Worm (Caenorhabditis elegans) whole organism, L1 larva: ENCODE results near the gene C09G9.3.

ENCODE experiments used
- C16A3.4 ChIP-seq: fragments of 150-350 bp; optimal IDR thresholded peaks from 2 replicates; lab custom pipeline; 2014; ENCODE audit warnings: missing biosample characterization, missing genetic modification characterization
- aly-2 ChIP-seq: fragments of 150-350 bp; optimal IDR thresholded peaks from 2 replicates; lab custom pipeline; 2014; ENCODE audit warnings: missing biosample characterization, missing genetic modification characterization
- ama-1 ChIP-seq: fragments of 150-350 bp; optimal IDR thresholded peaks from 2 replicates; lab custom pipeline; 2014
- blmp-1 ChIP-seq: fragments of 150-350 bp; optimal IDR thresholded peaks from 2 replicates; lab custom pipeline; 2014; ENCODE audit warnings: missing biosample characterization, missing genetic modification characterization
- ceh-82 ChIP-seq, 3 experiments: fragments of 150-350 bp in 1 of 3; sonication (generic microtip) in 2 of 3; optimal IDR thresholded peaks; 2 replicates each; lab custom pipeline; 2014 to 2017; ENCODE audit warnings: missing biosample characterization in 3 of 3, missing genetic modification characterization in 3 of 3
- dpl-1 ChIP-seq, 3 experiments: fragments of 150-350 bp in 2 of 3; sonication (generic microtip) in 1 of 3; optimal IDR thresholded peaks; 2 replicates each; lab custom pipeline; 2014 to 2017; ENCODE audit warnings: missing biosample characterization in 3 of 3, missing genetic modification characterization in 3 of 3, missing genetic modification reagents in 3 of 3
- dsc-1 ChIP-seq: sonication (generic microtip); optimal IDR thresholded peaks from 2 replicates; lab custom pipeline; 2016; ENCODE audit warnings: mild to moderate bottlenecking, missing genetic modification characterization, missing compliant biosample characterization
- efl-1 ChIP-seq, 4 experiments: fragments of 150-350 bp; optimal IDR thresholded peaks in 3 of 4; peaks in 1 of 4; 1 replicate in 1 of 4; 2 replicates in 3 of 4; lab custom pipeline; 2014; ENCODE audit warnings: missing biosample characterization in 2 of 4, missing genetic modification characterization in 2 of 4, missing genetic modification reagents in 2 of 4
- efl-3 ChIP-seq: fragments of 200-800 bp; sonication (Bioruptor generic); optimal IDR thresholded peaks from 2 replicates; lab custom pipeline; 2018; ENCODE audit warnings: mild to moderate bottlenecking, missing genetic modification characterization, missing compliant biosample characterization
- egl-27 ChIP-seq, 2 experiments: fragments of 150-350 bp in 1 of 2; sonication (generic microtip); optimal IDR thresholded peaks; 3 replicates each; lab custom pipeline; 2017 to 2018; ENCODE audit warnings: missing biosample characterization in 2 of 2, missing genetic modification characterization in 2 of 2, missing genetic modification reagents in 2 of 2
- elt-3 ChIP-seq, 6 experiments: fragments of 150-350 bp in 1 of 6; sonication (generic microtip); optimal IDR thresholded peaks; 2 replicates each; lab custom pipeline; 2017 to 2018; ENCODE audit warnings: missing biosample characterization in 6 of 6, missing genetic modification characterization in 6 of 6, inconsistent platforms in 1 of 6
- fkh-10 ChIP-seq: sonication (generic microtip); optimal IDR thresholded peaks from 2 replicates; lab custom pipeline; 2017; ENCODE audit warnings: missing biosample characterization, missing genetic modification reagents, missing genetic modification characterization
- fkh-4 ChIP-seq: sonication (generic microtip); optimal IDR thresholded peaks from 2 replicates; lab custom pipeline; 2016; ENCODE audit warnings: missing compliant biosample characterization, missing genetic modification characterization, borderline replicate concordance
- fkh-8 ChIP-seq: sonication (generic microtip); optimal IDR thresholded peaks from 2 replicates; lab custom pipeline; 2016; ENCODE audit warnings: mild to moderate bottlenecking, missing genetic modification characterization, missing compliant biosample characterization
- grh-1 ChIP-seq: fragments of 200-800 bp; sonication (Bioruptor generic); IDR thresholded peaks from 2 replicates; pipeline ENCODE4 v1.3.6; 2022; ENCODE audit warnings: missing genetic modification reagents, missing genetic modification characterization, missing compliant biosample characterization
- hlh-17 ChIP-seq: fragments of 200-800 bp; sonication (Bioruptor generic); optimal IDR thresholded peaks from 2 replicates; lab custom pipeline; 2018; ENCODE audit warnings: missing genetic modification characterization, mild to moderate bottlenecking, missing compliant biosample characterization, moderate library complexity, borderline replicate concordance
- hpl-2 ChIP-seq: fragments of 150-350 bp; optimal IDR thresholded peaks from 2 replicates; lab custom pipeline; 2014; ENCODE audit warnings: missing biosample characterization, missing genetic modification reagents, missing genetic modification characterization
- irx-1 ChIP-seq: sonication (generic microtip); optimal IDR thresholded peaks from 2 replicates; lab custom pipeline; 2016; ENCODE audit warnings: missing genetic modification characterization, missing compliant biosample characterization
- lin-13 ChIP-seq: fragments of 150-350 bp; optimal IDR thresholded peaks from 2 replicates; lab custom pipeline; 2014; ENCODE audit warnings: missing biosample characterization, missing genetic modification reagents, missing genetic modification characterization
- lin-14 ChIP-seq: fragments of 200-800 bp; sonication (Bioruptor generic); optimal IDR thresholded peaks from 2 replicates; lab custom pipeline; 2018; ENCODE audit warnings: mild to moderate bottlenecking, missing genetic modification characterization, moderate library complexity, missing compliant biosample characterization
- lin-15B ChIP-seq: fragments of 150-350 bp; sonication (generic microtip); optimal IDR thresholded peaks from 3 replicates; lab custom pipeline; 2014; ENCODE audit warnings: missing biosample characterization, missing genetic modification characterization
- lin-35 ChIP-seq, 2 experiments: fragments of 150-350 bp; optimal IDR thresholded peaks; 2 replicates each; lab custom pipeline; 2014; ENCODE audit warnings: missing biosample characterization in 2 of 2, missing genetic modification characterization in 2 of 2, missing genetic modification reagents in 2 of 2
- lsy-2 ChIP-seq, 2 experiments: fragments of 150-350 bp; optimal IDR thresholded peaks; 2 replicates each; lab custom pipeline; 2014; ENCODE audit warnings: missing biosample characterization in 2 of 2, missing genetic modification characterization in 2 of 2
- mab-9 ChIP-seq: fragments of 200-800 bp; sonication (Bioruptor generic); IDR thresholded peaks from 2 replicates; pipeline ENCODE4 v1.3.6; 2022; ENCODE audit warnings: missing genetic modification reagents, missing genetic modification characterization, missing compliant biosample characterization
- mdl-1 ChIP-seq, 2 experiments: fragments of 150-350 bp; optimal IDR thresholded peaks; 2 replicates each; lab custom pipeline; 2014 to 2017; ENCODE audit warnings: missing biosample characterization in 2 of 2, missing genetic modification characterization in 2 of 2, inconsistent platforms in 1 of 2
- mef-2 ChIP-seq: fragments of 150-350 bp; optimal IDR thresholded peaks from 2 replicates; lab custom pipeline; 2014; ENCODE audit warnings: missing biosample characterization, missing genetic modification characterization
- mep-1 ChIP-seq: fragments of 150-350 bp; optimal IDR thresholded peaks from 2 replicates; lab custom pipeline; 2014; ENCODE audit warnings: missing biosample characterization, missing genetic modification characterization
- nhr-19 ChIP-seq: fragments of 200-800 bp; sonication (Bioruptor generic); conservative IDR thresholded peaks from 2 replicates; pipeline ENCODE4 v1.3.6; 2022; ENCODE audit warnings: missing genetic modification characterization, missing compliant biosample characterization
- nhr-20 ChIP-seq: sonication (generic microtip); optimal IDR thresholded peaks from 2 replicates; lab custom pipeline; 2016; ENCODE audit warnings: mild to moderate bottlenecking, missing genetic modification characterization, missing compliant biosample characterization
- nhr-28 ChIP-seq: fragments of 150-350 bp; optimal IDR thresholded peaks from 2 replicates; lab custom pipeline; 2014; ENCODE audit warnings: missing biosample characterization, missing genetic modification characterization
- nhr-47 ChIP-seq: sonication (generic microtip); optimal IDR thresholded peaks from 2 replicates; lab custom pipeline; 2016; ENCODE audit warnings: mild to moderate bottlenecking, missing genetic modification characterization, moderate library complexity, missing compliant biosample characterization
- nhr-71 ChIP-seq: sonication (generic microtip); optimal IDR thresholded peaks from 2 replicates; lab custom pipeline; 2016; ENCODE audit warnings: mild to moderate bottlenecking, missing genetic modification characterization, moderate library complexity, missing compliant biosample characterization
- nhr-76 ChIP-seq: sonication (generic microtip); optimal IDR thresholded peaks from 2 replicates; lab custom pipeline; 2017; ENCODE audit warnings: missing biosample characterization, missing genetic modification characterization
- nhr-77 ChIP-seq: fragments of 150-350 bp; optimal IDR thresholded peaks from 2 replicates; lab custom pipeline; 2014; ENCODE audit warnings: missing biosample characterization, missing genetic modification characterization
- nhr-85 ChIP-seq: sonication (generic microtip); peaks from one replicate; lab custom pipeline; 2016; ENCODE audit warnings: missing genetic modification characterization, inconsistent platforms, missing compliant biosample characterization
- nhr-90 ChIP-seq: sonication (generic microtip); optimal IDR thresholded peaks from 2 replicates; lab custom pipeline; 2016; ENCODE audit warnings: mild to moderate bottlenecking, missing genetic modification characterization, missing compliant biosample characterization; ENCODE audit not compliant: poor library complexity
- pag-3 ChIP-seq: sonication (generic microtip); optimal IDR thresholded peaks from 2 replicates; lab custom pipeline; 2017; ENCODE audit warnings: missing genetic modification characterization, mild to moderate bottlenecking, missing compliant biosample characterization, antibody characterized with exemption, borderline replicate concordance; ENCODE audit not compliant: insufficient read depth
- pqm-1 ChIP-seq: sonication (generic microtip); optimal IDR thresholded peaks from 3 replicates; lab custom pipeline; 2017; ENCODE audit warnings: missing biosample characterization, missing genetic modification characterization
- rnt-1 ChIP-seq: sonication (generic microtip); optimal IDR thresholded peaks from 2 replicates; lab custom pipeline; 2016; ENCODE audit warnings: mild to moderate bottlenecking, missing genetic modification characterization, moderate library complexity, missing compliant biosample characterization
- skn-1 ChIP-seq: fragments of 150-350 bp; optimal IDR thresholded peaks from 2 replicates; lab custom pipeline; 2014; ENCODE audit warnings: missing biosample characterization, missing genetic modification characterization
- snu-23 ChIP-seq: sonication (generic microtip); optimal IDR thresholded peaks from 2 replicates; lab custom pipeline; 2016; ENCODE audit warnings: missing genetic modification characterization, missing compliant biosample characterization
- sox-4 ChIP-seq: sonication (generic microtip); optimal IDR thresholded peaks from 2 replicates; lab custom pipeline; 2016; ENCODE audit warnings: missing genetic modification characterization, missing compliant biosample characterization
- unc-130 ChIP-seq: fragments of 150-350 bp; optimal IDR thresholded peaks from 2 replicates; lab custom pipeline; 2017; ENCODE audit warnings: missing biosample characterization, missing genetic modification characterization, inconsistent platforms
- xbp-1 ChIP-seq: sonication (generic microtip); optimal IDR thresholded peaks from 2 replicates; lab custom pipeline; 2016; ENCODE audit warnings: missing genetic modification characterization, missing compliant biosample characterization
- zag-1 ChIP-seq: fragments of 150-350 bp; optimal IDR thresholded peaks from 2 replicates; lab custom pipeline; 2014; ENCODE audit warnings: missing biosample characterization, missing genetic modification characterization
- ztf-11 ChIP-seq, 2 experiments: sonication (generic microtip); optimal IDR thresholded peaks; 2 replicates each; lab custom pipeline; 2016 to 2017; ENCODE audit warnings: missing genetic modification characterization in 2 of 2, missing biosample characterization in 1 of 2, missing compliant biosample characterization in 1 of 2

C09G9.3 gene

DNA sequence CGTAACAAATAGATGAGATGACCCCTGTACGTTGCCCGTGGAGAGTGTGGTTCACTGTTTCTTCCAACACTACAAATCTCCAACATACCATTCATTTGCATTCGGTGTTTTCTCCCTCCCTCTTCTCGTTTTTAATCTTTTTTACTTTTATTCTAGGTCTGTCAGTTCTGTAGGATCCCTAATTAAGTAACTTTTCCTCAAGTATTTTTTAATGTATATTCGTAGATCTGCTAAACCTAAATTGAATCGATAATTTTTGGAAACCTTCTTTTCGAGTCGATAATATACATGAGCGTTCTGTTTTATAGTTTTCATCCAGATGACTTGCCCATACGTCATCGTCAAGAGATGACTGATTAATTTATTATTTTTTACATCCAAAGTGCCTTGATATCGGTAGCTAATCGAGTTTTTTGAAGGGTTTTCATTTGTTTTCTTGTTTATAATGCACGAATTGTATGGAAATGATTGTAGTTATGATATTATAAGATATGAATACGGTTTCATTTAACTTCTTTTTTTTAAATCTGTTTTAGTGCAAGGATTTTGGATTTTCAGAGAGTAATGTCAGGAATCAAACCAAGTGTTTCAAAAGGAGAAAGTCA is 32.6 kb downstream of the C09G9.3 start, which contains the start of the genes T28C6.11 and T11B7.1:
TSS of gene T28C6.11 (minus strand) at position 101 of the 605 bp plus-strand sequence.
TSS of gene T11B7.1 (plus strand) at position 555 of the 605 bp plus-strand sequence.
- no peak for TF ChIP-seq nhr-47 (tag; lab: Kevin White, UChicago)
- TF ChIP-seq fkh-8, result no peak
- no peak for TF ChIP-seq fkh-4 (tag; lab: Kevin White, UChicago)
- TF ChIP-seq nhr-20 (tag; lab: Kevin White, UChicago), result no peak
- TF ChIP-seq lin-15B (tag; lab: Kevin White, UChicago), result no peak
- TF ChIP-seq nhr-28 (tag; lab: Kevin White, UChicago), result no peak

DNA sequence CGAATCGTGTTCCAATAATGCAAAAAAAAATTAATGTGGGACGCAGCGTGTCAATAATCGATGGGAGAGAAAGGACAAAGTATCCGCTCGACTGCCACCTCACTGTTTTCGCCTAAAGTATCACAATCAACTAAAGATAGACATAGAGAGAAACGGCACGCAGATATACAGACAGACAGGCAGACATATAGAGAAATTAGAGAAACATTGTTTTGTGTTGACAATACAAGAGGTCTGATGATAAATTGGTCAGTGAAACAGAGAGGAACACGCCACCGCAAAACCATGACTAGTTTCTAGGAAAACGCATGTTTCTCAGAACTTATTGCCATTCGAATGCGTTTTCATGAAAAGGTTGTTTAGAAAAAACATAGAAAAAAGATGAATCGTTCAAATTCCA is 42.3 kb downstream of the C09G9.3 start, which contains the start of gene T28C6.8:
TSS of gene T28C6.8 (minus strand) at position 137 of the 400 bp plus-strand sequence.
- TF ChIP-seq pqm-1 (tag; lab: Kevin White, UChicago) (no peak), nhr-76 (no peak), aly-2 (tag; lab: Kevin White, UChicago) (no peak), lin-35 (GFP tag; optimal IDR thresholded peaks at IDR 0.05; lab: Kevin White, UChicago) (peak in 1 of 2 experiments; percentile 68), nhr-85 (tag; lab: Kevin White, UChicago) (peak; percentile 85), unc-130 (peak; percentile 32), ztf-11 (tag; optimal IDR thresholded peaks at IDR 0.05; lab: Kevin White, UChicago) (no peak), xbp-1 (tag; lab: Kevin White, UChicago) (no peak), sox-4 (peak; percentile 4), lin-13 (GFP tag; lab: Kevin White, UChicago) (peak; percentile 23), C16A3.4 (tag; lab: Kevin White, UChicago) (peak; percentile 1), ama-1 (lab: Kevin White, UChicago) (no peak), mab-9 (no peak), mdl-1 (tag; optimal IDR thresholded peaks at IDR 0.05; lab: Kevin White, UChicago) (peak in 1 of 2 experiments; percentile 13), fkh-4 (tag; lab: Kevin White, UChicago) (no peak), efl-1 (optimal IDR thresholded peaks at IDR 0.05; lab: Kevin White, UChicago) (peak; percentile 17 to 23), efl-1 (GFP tag; optimal IDR thresholded peaks at IDR 0.05 in 1 of 2; lab: Kevin White, UChicago) (no peak), mef-2 (tag; lab: Kevin White, UChicago) (no peak), fkh-8 (peak; percentile 33), snu-23 (GFP tag; lab: Kevin White, UChicago) (peak; percentile 59), nhr-90 (peak; percentile 36), blmp-1 (peak; percentile 88), hpl-2 (GFP tag; lab: Kevin White, UChicago) (no peak), nhr-19 (no peak), dsc-1 (no peak), fkh-10 (GFP tag; lab: Kevin White, UChicago) (no peak), lin-14 (GFP tag; lab: Kevin White, UChicago) (peak; percentile 85), nhr-77 (tag; lab: Kevin White, UChicago) (peak; percentile 17), mep-1 (tag; lab: Kevin White, UChicago) (peak; percentile 63), pag-3 (peak; percentile 2), lsy-2 (tag; optimal IDR thresholded peaks at IDR 0.05; lab: Kevin White, UChicago) (peak; percentile 8 to 49), grh-1 (GFP tag; lab: Robert Waterston, UW) (peak; percentile 32; the same call in 1 of the 2 replicates), efl-3 (no peak), irx-1 (peak; percentile 10), dpl-1 (GFP tag; optimal IDR thresholded peaks at IDR 0.05; lab: Kevin White, UChicago) (peak in 1 of 3 experiments; percentile 7), nhr-71 (peak; percentile 63), skn-1 (tag; lab: Kevin White, UChicago) (peak; percentile 8), nhr-20 (tag; lab: Kevin White, UChicago) (peak; percentile 59), elt-3 (tag; optimal IDR thresholded peaks at IDR 0.05; lab: Kevin White, UChicago) (peak in 4 of 6 experiments; percentile 12 to 64 (median 52)), egl-27 (tag; optimal IDR thresholded peaks at IDR 0.05; lab: Kevin White, UChicago) (peak in 1 of 2 experiments; percentile 18), hlh-17 (GFP tag; lab: Kevin White, UChicago) (no peak), ceh-82 (tag; optimal IDR thresholded peaks at IDR 0.05; lab: Kevin White, UChicago) (no peak), rnt-1 (tag; lab: Kevin White, UChicago) (peak; percentile 16), zag-1 (tag; lab: Kevin White, UChicago) (no peak)
